Fruit fly (Drosophila melanogaster) whole organism, embryonic: ENCODE measurements around the gene uif.

ENCODE experiments used
- Antp ChIP-seq: fragments of 200-800 bp; sonication (Bioruptor generic); optimal IDR thresholded peaks from 3 replicates; lab custom pipeline; 2016; ENCODE audit warnings: missing biosample characterization, missing genetic modification characterization
- B-H2 ChIP-seq: fragments of 200-800 bp; sonication (Bioruptor generic); optimal IDR thresholded peaks from 2 replicates; lab custom pipeline; 2018; ENCODE audit warnings: missing biosample characterization, mild to moderate bottlenecking, missing genetic modification characterization
- Bdp1 ChIP-seq: fragments of 200-800 bp; sonication (Bioruptor generic); optimal IDR thresholded peaks from 3 replicates; lab custom pipeline; 2016; ENCODE audit warnings: missing biosample characterization, missing genetic modification characterization
- CG10366 ChIP-seq: fragments of 200-800 bp; sonication (Bioruptor generic); IDR thresholded peaks from 2 replicates; pipeline ENCODE4 v1.3.6; 2022; ENCODE audit warnings: missing biosample characterization, missing genetic modification characterization
- CG10543 ChIP-seq: fragments of 200-800 bp; sonication (Bioruptor generic); optimal IDR thresholded peaks from 3 replicates; lab custom pipeline; 2017; ENCODE audit warnings: missing biosample characterization, mild to moderate bottlenecking, missing genetic modification characterization, moderate library complexity
- CG12071 ChIP-seq: fragments of 200-800 bp; sonication (Bioruptor generic); optimal IDR thresholded peaks from 3 replicates; lab custom pipeline; 2018; ENCODE audit warnings: missing biosample characterization, mild to moderate bottlenecking, missing genetic modification characterization
- CG12744 ChIP-seq: fragments of 200-800 bp; sonication (Bioruptor generic); optimal IDR thresholded peaks from 2 replicates; lab custom pipeline; 2016; ENCODE audit warnings: missing biosample characterization, missing genetic modification characterization
- CG15601 ChIP-seq: fragments of 200-800 bp; sonication (Bioruptor generic); optimal IDR thresholded peaks from 3 replicates; lab custom pipeline; 2019; ENCODE audit warnings: missing biosample characterization, mild to moderate bottlenecking, missing genetic modification characterization, moderate library complexity
- CG17328 ChIP-seq: fragments of 200-800 bp; sonication (Bioruptor generic); IDR thresholded peaks from 2 replicates; pipeline ENCODE4 v1.3.6; 2022; ENCODE audit warnings: missing biosample characterization, missing genetic modification characterization
- CG1792 ChIP-seq: fragments of 200-800 bp; sonication (Bioruptor generic); optimal IDR thresholded peaks from 2 replicates; lab custom pipeline; 2016; ENCODE audit warnings: missing biosample characterization, missing genetic modification characterization
- CG18764 ChIP-seq: fragments of 200-800 bp; sonication (Bioruptor generic); optimal IDR thresholded peaks from 3 replicates; lab custom pipeline; 2016; ENCODE audit warnings: missing biosample characterization, missing genetic modification characterization
- CG2678 ChIP-seq: fragments of 200-800 bp; sonication (Bioruptor generic); optimal IDR thresholded peaks from 3 replicates; lab custom pipeline; 2019; ENCODE audit warnings: missing biosample characterization, mild to moderate bottlenecking, missing genetic modification characterization, moderate library complexity
- CG32532 ChIP-seq: fragments of 200-800 bp; sonication (Bioruptor generic); IDR thresholded peaks from 2 replicates; pipeline ENCODE4 v1.3.6; 2022; ENCODE audit warnings: missing biosample characterization, missing genetic modification characterization
- CG32772 ChIP-seq: fragments of 200-800 bp; sonication (Bioruptor generic); IDR thresholded peaks from 2 replicates; pipeline ENCODE4 v1.3.6; 2022; ENCODE audit warnings: missing biosample characterization, missing genetic modification characterization
- CG3281 ChIP-seq: fragments of 200-800 bp; sonication (Bioruptor generic); optimal IDR thresholded peaks from 3 replicates; lab custom pipeline; 2017; ENCODE audit warnings: missing biosample characterization, mild to moderate bottlenecking, missing genetic modification characterization
- CG3838 ChIP-seq: fragments of 200-800 bp; sonication (Bioruptor generic); optimal IDR thresholded peaks from 3 replicates; lab custom pipeline; 2016; ENCODE audit warnings: missing biosample characterization, missing genetic modification characterization
- CG6765 ChIP-seq: fragments of 200-800 bp; sonication (Bioruptor generic); optimal IDR thresholded peaks from 3 replicates; lab custom pipeline; 2017; ENCODE audit warnings: missing biosample characterization, mild to moderate bottlenecking, missing genetic modification characterization
- CG8281 ChIP-seq: fragments of 200-800 bp; sonication (Bioruptor generic); optimal IDR thresholded peaks from 2 replicates; lab custom pipeline; 2018; ENCODE audit warnings: missing biosample characterization, mild to moderate bottlenecking, missing genetic modification characterization, moderate library complexity
- CTCF ChIP-seq: fragments of 200-800 bp; sonication (Bioruptor generic); optimal IDR thresholded peaks from 2 replicates; lab custom pipeline; 2017; ENCODE audit warnings: missing biosample characterization, mild to moderate bottlenecking, missing genetic modification characterization, moderate library complexity
- D19A ChIP-seq: fragments of 200-800 bp; optimal IDR thresholded peaks from 3 replicates; lab custom pipeline; 2019; ENCODE audit warnings: missing biosample characterization, mild to moderate bottlenecking, missing genetic modification characterization, moderate library complexity
- Dfd ChIP-seq, 2 experiments: fragments of >200 bp; optimal IDR thresholded peaks; 2 replicates each; lab custom pipeline; 2017; ENCODE audit warnings: missing biosample characterization in 2 of 2, missing genetic modification characterization in 2 of 2
- E2f2 ChIP-seq: fragments of 200-800 bp; sonication (Bioruptor generic); IDR thresholded peaks from 2 replicates; pipeline ENCODE4 v1.3.6; 2022; ENCODE audit warnings: missing biosample characterization, missing genetic modification characterization
- Ets97D ChIP-seq: fragments of 200-800 bp; sonication (Bioruptor generic); optimal IDR thresholded peaks from 3 replicates; lab custom pipeline; 2016; ENCODE audit warnings: missing biosample characterization, missing genetic modification characterization
- Lpt ChIP-seq: fragments of >200 bp; optimal IDR thresholded peaks from 2 replicates; lab custom pipeline; 2018; ENCODE audit warnings: missing biosample characterization, missing genetic modification characterization
- MBD-R2 ChIP-seq: fragments of 200-800 bp; sonication (Bioruptor generic); IDR thresholded peaks from 2 replicates; pipeline ENCODE4 v1.3.6; 2022; ENCODE audit warnings: missing biosample characterization, missing genetic modification characterization
- Mad ChIP-seq: fragments of 200-800 bp; sonication (Bioruptor generic); optimal IDR thresholded peaks from 2 replicates; lab custom pipeline; 2016; ENCODE audit warnings: missing biosample characterization, missing genetic modification characterization
- NC2α ChIP-seq: fragments of 200-800 bp; sonication (Bioruptor generic); optimal IDR thresholded peaks from 2 replicates; lab custom pipeline; 2016; ENCODE audit warnings: missing biosample characterization, missing genetic modification characterization
- Sox100B ChIP-seq: fragments of 200-800 bp; sonication (Bioruptor generic); optimal IDR thresholded peaks from 3 replicates; lab custom pipeline; 2018; ENCODE audit warnings: missing biosample characterization, mild to moderate bottlenecking, missing genetic modification characterization
- Usf ChIP-seq: fragments of 200-800 bp; sonication (Bioruptor generic); optimal IDR thresholded peaks from 2 replicates; lab custom pipeline; 2017; ENCODE audit warnings: missing genotype, missing biosample characterization, missing genetic modification characterization
- aop ChIP-seq: fragments of 200-800 bp; sonication (Bioruptor generic); IDR thresholded peaks from 2 replicates; pipeline ENCODE4 v1.3.6; 2022; ENCODE audit warnings: missing biosample characterization, missing genetic modification characterization
- bcd ChIP-seq: fragments of 200-800 bp; sonication (Bioruptor generic); optimal IDR thresholded peaks from 2 replicates; lab custom pipeline; 2017; ENCODE audit warnings: missing biosample characterization, mild to moderate bottlenecking, missing genetic modification characterization
- br ChIP-seq: fragments of >200 bp; optimal IDR thresholded peaks from 2 replicates; lab custom pipeline; 2017
- crc ChIP-seq: fragments of 200-800 bp; sonication (Bioruptor generic); optimal IDR thresholded peaks from 2 replicates; lab custom pipeline; 2016; ENCODE audit warnings: missing biosample characterization, missing genetic modification characterization
- insv ChIP-seq, 2 experiments: fragments of 200-800 bp; sonication (Bioruptor generic); optimal IDR thresholded peaks; 3 replicates each; lab custom pipeline; 2016 to 2018; ENCODE audit warnings: missing biosample characterization in 2 of 2, missing genetic modification characterization in 2 of 2
- klu ChIP-seq: fragments of 200-800 bp; sonication (Bioruptor generic); IDR thresholded peaks from 2 replicates; pipeline ENCODE4 v1.3.6; 2022; ENCODE audit warnings: missing biosample characterization, missing genetic modification characterization
- knrl ChIP-seq: fragments of 200-800 bp; sonication (Bioruptor generic); IDR thresholded peaks from 3 replicates; pipeline ENCODE4 v1.3.6; 2022; ENCODE audit warnings: missing biosample characterization, missing genetic modification characterization; ENCODE audit not compliant: partially characterized antibody
- lilli ChIP-seq: fragments of 200-800 bp; sonication (Bioruptor generic); optimal IDR thresholded peaks from 3 replicates; lab custom pipeline; 2016; ENCODE audit warnings: missing biosample characterization, missing genetic modification characterization
- lola ChIP-seq, 3 experiments: fragments of >200 bp in 2 of 3; fragments of 200-800 bp in 1 of 3; sonication (Bioruptor generic) in 1 of 3; optimal IDR thresholded peaks; 2 replicates each; lab custom pipeline; 2017 to 2019; ENCODE audit warnings: missing biosample characterization in 3 of 3, missing genetic modification characterization in 3 of 3, mild to moderate bottlenecking in 1 of 3, moderate library complexity in 1 of 3
- luna ChIP-seq: fragments of 200-800 bp; sonication (Bioruptor generic); optimal IDR thresholded peaks from 2 replicates; lab custom pipeline; 2016; ENCODE audit warnings: missing biosample characterization, missing genetic modification characterization
- mld ChIP-seq: fragments of 200-800 bp; sonication (Bioruptor generic); IDR thresholded peaks from 3 replicates; pipeline ENCODE4 v1.3.6; 2022; ENCODE audit warnings: missing biosample characterization, missing genetic modification characterization; ENCODE audit not compliant: partially characterized antibody
- pho ChIP-seq: fragments of 200-800 bp; sonication (Bioruptor generic); optimal IDR thresholded peaks from 2 replicates; lab custom pipeline; 2016; ENCODE audit warnings: missing biosample characterization, missing genetic modification characterization
- phol ChIP-seq: fragments of 200-800 bp; sonication (Bioruptor generic); optimal IDR thresholded peaks from 3 replicates; lab custom pipeline; 2018; ENCODE audit warnings: missing biosample characterization, mild to moderate bottlenecking, missing genetic modification characterization, moderate library complexity
- pita ChIP-seq: fragments of 200-800 bp; sonication (Bioruptor generic); optimal IDR thresholded peaks from 2 replicates; lab custom pipeline; 2017; ENCODE audit warnings: missing biosample characterization, mild to moderate bottlenecking, missing genetic modification characterization
- pros ChIP-seq: fragments of 200-800 bp; sonication (Bioruptor generic); optimal IDR thresholded peaks from 3 replicates; lab custom pipeline; 2019; ENCODE audit warnings: missing biosample characterization, mild to moderate bottlenecking, missing genetic modification characterization, moderate library complexity
- run ChIP-seq: fragments of 200-800 bp; sonication (Bioruptor generic); optimal IDR thresholded peaks from 3 replicates; lab custom pipeline; 2018; ENCODE audit warnings: missing biosample characterization, mild to moderate bottlenecking, missing genetic modification characterization
- sima ChIP-seq: fragments of 200-800 bp; sonication (Bioruptor generic); optimal IDR thresholded peaks from 2 replicates; lab custom pipeline; 2016; ENCODE audit warnings: missing biosample characterization, missing genetic modification characterization
- slou ChIP-seq: fragments of 200-800 bp; sonication (Bioruptor generic); optimal IDR thresholded peaks from 3 replicates; lab custom pipeline; 2016; ENCODE audit warnings: missing biosample characterization, missing genetic modification characterization
- so ChIP-seq: fragments of 200-800 bp; sonication (Bioruptor generic); IDR thresholded peaks from 3 replicates; pipeline ENCODE4 v1.3.6; 2022; ENCODE audit warnings: missing biosample characterization, missing genetic modification characterization
- tgo ChIP-seq: fragments of 200-800 bp; sonication (Bioruptor generic); IDR thresholded peaks from 3 replicates; pipeline ENCODE4 v1.3.6; 2022; ENCODE audit warnings: missing biosample characterization, missing genetic modification characterization
- trh ChIP-seq: fragments of 200-800 bp; sonication (Bioruptor generic); optimal IDR thresholded peaks from 2 replicates; lab custom pipeline; 2016; ENCODE audit warnings: missing biosample characterization, missing genetic modification characterization
- wdn ChIP-seq: fragments of 200-800 bp; sonication (Bioruptor generic); IDR thresholded peaks from 2 replicates; pipeline ENCODE4 v1.3.6; 2022; ENCODE audit warnings: missing biosample characterization, missing genetic modification characterization
- zfh1 ChIP-seq: fragments of 200-800 bp; sonication (Bioruptor generic); IDR thresholded peaks from 3 replicates; pipeline ENCODE4 v1.3.6; 2022; ENCODE audit warnings: missing biosample characterization, missing genetic modification characterization

The uif gene

DNA sequence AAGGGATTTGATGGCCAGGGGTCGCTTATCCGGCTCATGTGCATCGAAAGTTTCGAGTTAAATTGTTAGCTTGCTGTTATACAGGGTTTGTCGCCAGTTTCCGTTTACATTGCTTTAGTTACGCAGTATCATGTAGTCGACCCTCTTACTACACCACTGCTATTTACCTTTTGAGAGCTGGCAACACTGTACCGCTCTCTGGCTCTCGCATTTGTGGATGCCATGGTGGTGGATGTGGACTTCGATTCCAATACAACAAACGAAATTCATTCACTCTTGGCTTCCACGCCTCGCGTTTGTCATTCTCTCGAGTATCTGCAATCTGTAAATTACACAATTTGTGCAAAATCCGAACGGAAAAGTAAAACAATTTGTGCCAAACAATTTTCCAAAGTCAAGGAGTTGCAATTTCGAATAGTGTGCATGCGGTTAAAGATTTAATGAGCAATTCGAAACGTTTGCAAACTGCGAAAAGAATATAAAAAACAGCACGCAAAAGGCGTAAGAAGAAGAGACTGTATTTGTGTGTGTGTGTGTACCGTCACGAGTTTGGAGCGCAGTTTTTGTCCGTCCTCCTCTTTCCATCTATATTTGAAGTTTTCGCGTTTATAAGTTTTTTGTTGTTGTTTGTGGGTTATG, 39.0 kb upstream of the uif start (continued):
- TF ChIP-seq CG8281 (tag; lab: Kevin White, UChicago) (no peak), slou (GFP tag; lab: Kevin White, UChicago) (no peak), zfh1 (no peak), luna (GFP tag; lab: Kevin White, UChicago) (no peak), CG12744 (GFP tag; lab: Kevin White, UChicago) (no peak), Lpt (no peak), E2f2 (GFP tag; lab: Robert Waterston, UW) (0 out of 2 replicates have a peak, but pooled peaks have one; percentile 4), CG1792 (GFP tag; lab: Kevin White, UChicago) (no peak), CG6765 (GFP tag; lab: Kevin White, UChicago) (peak; percentile 34), bcd (GFP tag; lab: Kevin White, UChicago) (no peak), knrl (GFP tag; lab: Robert Waterston, UW) (peak; percentile 72; the same call in 2 of the 3 replicates), lola (GFP tag; optimal IDR thresholded peaks at IDR 0.05; lab: Kevin White, UChicago) (no peak), phol (tag; lab: Kevin White, UChicago) (no peak), CG32772 (GFP tag; lab: Robert Waterston, UW) (no peak), CG32532 (GFP tag; lab: Robert Waterston, UW) (peak; percentile 50; the same call in 1 of the 2 replicates), CG10366 (GFP tag; lab: Robert Waterston, UW) (no peak), br (lab: Kevin White, UChicago) (no peak), pros (GFP tag; lab: Kevin White, UChicago) (peak; percentile 94), Mad (no peak), aop (GFP tag; lab: Robert Waterston, UW) (0 out of 2 replicates have a peak, but pooled peaks have one; percentile 20), insv (GFP tag; optimal IDR thresholded peaks at IDR 0.05; lab: Kevin White, UChicago) (peak in 1 of 2 experiments; percentile 14), Antp (GFP tag; lab: Kevin White, UChicago) (peak; percentile 15), crc (GFP tag; lab: Kevin White, UChicago) (no peak), lilli (GFP tag; lab: Kevin White, UChicago) (no peak), trh (GFP tag; lab: Kevin White, UChicago) (no peak), NC2α (GFP tag; lab: Kevin White, UChicago) (no peak), B-H2 (GFP tag; lab: Kevin White, UChicago) (no peak), CG12071 (GFP tag; lab: Kevin White, UChicago) (peak; percentile 67), Ets97D (GFP tag; lab: Kevin White, UChicago) (no peak), Dfd (GFP tag; optimal IDR thresholded peaks at IDR 0.05; lab: Kevin White, UChicago) (no peak), CG3281 (GFP tag; lab: Kevin White, UChicago) (peak; percentile 21), CG18764 (GFP tag; lab: Kevin White, UChicago) (no peak), tgo (GFP tag; lab: Robert Waterston, UW) (peak; percentile 24; the same call in 1 of the 3 replicates), mld (GFP tag; lab: Robert Waterston, UW) (peak; percentile 100), D19A (no peak), run (no peak), Bdp1 (GFP tag; lab: Kevin White, UChicago) (no peak), CG10543 (GFP tag; lab: Kevin White, UChicago) (peak; percentile 2), Sox100B (GFP tag; lab: Kevin White, UChicago) (no peak), CG15601 (no peak), CTCF (GFP tag; lab: Kevin White, UChicago) (no peak), pho (GFP tag; lab: Kevin White, UChicago) (no peak), CG17328 (GFP tag; lab: Robert Waterston, UW) (peak; percentile 38; the same call in 1 of the 2 replicates), Usf (no peak), pita (no peak), CG2678 (tag; lab: Kevin White, UChicago) (no peak), so (0 out of 3 replicates have a peak, but pooled peaks have one; percentile 18), CG3838 (no peak), wdn (GFP tag; lab: Robert Waterston, UW) (0 out of 2 replicates have a peak, but pooled peaks have one; percentile 14), klu (no peak), MBD-R2 (peak; percentile 17; the same call in 1 of the 2 replicates), sima (GFP tag; lab: Kevin White, UChicago) (no peak)
